Worm (Caenorhabditis elegans): ENCODE data around the gene F26F2.3.
"Not testable (repeated sequence)": the region's sequence is repeated elsewhere in the genome, so short reads cannot be mapped to it uniquely, and the experiment has no call there.

Gene F26F2.3

DNA sequence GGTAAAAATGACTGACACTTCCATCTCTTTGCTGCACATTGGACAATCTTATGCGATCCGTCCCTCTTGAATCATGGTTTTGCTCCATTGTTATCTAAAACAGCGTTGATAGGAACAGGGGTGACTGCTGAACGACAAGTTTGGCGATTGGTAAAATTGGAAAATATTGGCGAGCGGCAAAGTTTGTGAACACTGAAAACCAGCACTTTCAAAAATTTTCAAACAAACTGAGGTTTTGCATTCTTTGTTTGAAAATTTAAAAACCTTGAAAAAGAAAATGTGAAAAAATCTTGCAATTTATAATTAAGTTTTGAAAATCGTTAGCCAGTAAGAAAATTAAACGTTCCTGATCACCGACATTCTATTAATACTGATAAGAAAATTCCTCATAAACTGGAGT lies at the start of gene F26F2.3:
TSS of gene F26F2.3 (minus strand) at position 101 of the 400 bp plus-strand sequence.
- no peak for TF ChIP-seq unc-62 (GFP tag; optimal IDR thresholded peaks at IDR 0.05)

ce11 chrV:20609494-20609893 lies 43.1 kb upstream of the F26F2.3 start, which contains the start of gene grd-2:
Gene grd-2, plus strand, starts transcription at chrV:20609794.
- no peak for TF ChIP-seq unc-62 (GFP tag; optimal IDR thresholded peaks at IDR 0.05)

DNA sequence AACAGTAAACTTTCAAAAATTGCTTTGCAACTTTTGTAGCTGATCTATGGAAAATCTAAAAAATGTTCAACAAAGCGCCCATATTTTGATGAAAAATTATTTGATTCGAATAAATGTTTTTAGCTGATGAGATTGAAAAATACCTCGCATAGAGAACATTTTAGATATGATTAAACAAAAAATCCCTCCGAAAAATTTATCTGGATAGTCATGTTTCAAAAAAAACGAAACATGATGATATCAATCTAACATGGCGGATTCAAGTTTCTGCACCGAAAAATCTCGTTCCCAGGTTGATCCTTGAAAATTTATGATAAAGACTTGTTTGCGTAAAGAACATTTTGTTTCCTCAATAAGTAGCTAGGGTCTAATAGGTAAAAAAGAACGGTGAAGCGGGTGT lies 42.3 kb upstream of the F26F2.3 start, which contains the start of gene ttr-12:
TSS of gene ttr-12 (minus strand) at position 101 of the 400 bp plus-strand sequence.
- TF ChIP-seq unc-62 (GFP tag; optimal IDR thresholded peaks at IDR 0.05): no peak

DNA sequence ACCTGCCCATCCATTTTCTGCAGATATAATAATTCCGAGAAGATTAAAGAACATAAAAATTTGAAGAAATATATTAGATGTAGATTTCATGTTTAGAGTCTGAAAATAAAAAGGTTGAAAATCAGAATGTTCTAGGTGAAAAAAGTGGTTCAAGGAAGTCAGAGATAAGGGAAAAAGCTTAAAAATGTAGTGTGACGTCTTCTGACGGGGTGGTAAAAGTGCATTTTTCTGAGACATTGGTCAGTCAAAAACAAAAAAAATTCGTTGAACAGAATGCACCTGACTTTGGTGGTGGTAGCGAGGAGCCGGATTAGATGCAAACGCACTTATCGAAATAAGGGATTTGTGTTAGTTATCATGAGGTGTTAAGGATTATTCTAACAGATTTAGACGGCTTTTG lies 40.3 kb upstream of the F26F2.3 start, which contains the start of gene F46B3.23:
TSS of gene F46B3.23 (minus strand) at position 101 of the 400 bp plus-strand sequence.
- TF ChIP-seq unc-62 (GFP tag; optimal IDR thresholded peaks at IDR 0.05): no peak

DNA sequence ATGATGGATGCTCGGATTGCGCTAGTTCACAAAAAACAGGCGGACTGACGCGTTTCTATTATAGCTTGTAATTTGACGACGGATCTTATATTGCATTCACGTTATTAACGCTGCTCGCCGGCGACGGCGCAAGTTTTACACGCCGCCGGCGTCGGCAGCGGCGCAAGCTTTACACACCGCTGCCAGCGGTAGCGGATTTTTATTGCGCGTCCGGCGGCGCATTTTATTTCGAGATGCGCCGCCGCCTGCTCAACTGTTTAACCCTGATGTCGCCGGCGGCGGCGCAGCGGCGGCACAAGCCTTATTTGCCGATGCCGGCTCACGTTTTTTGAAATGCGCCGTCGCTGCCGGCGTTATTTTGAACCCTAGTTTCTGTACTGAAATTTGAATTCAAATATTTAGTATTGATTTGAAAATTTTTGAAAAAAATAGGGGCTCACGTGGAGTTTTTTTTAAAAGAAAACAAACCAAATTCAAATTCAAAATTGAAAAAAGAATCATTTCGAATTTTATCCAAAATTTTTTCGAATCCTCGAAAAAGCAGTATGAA lies 38.3 kb upstream of the F26F2.3 start, which contains the start of gene ttr-57:
TSS of gene ttr-57 (plus strand) at position 500 of the 550 bp plus-strand sequence.
- no peak for TF ChIP-seq unc-62 (GFP tag; optimal IDR thresholded peaks at IDR 0.05)

DNA sequence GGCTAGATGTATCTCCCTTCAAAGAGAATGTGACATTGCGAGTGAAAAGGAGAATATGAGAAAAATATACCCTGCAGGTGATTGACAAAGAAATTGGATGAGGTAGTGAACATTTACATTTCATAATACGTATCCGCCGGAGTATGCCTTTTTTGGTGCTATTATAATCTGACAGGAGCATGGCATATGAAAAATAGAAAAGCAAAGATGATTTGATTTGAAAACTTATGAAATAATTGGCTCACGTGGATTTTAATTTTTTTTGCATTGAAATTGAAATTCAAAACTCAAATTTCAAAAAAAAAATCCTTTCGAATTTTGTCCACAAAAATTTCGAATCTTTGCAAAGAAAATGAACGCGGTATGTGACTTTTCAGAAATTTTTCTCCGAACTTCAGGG lies 36.7 kb upstream of the F26F2.3 start, which contains the start of gene ttr-11:
TSS of gene ttr-11 (plus strand) at position 301 of the 400 bp plus-strand sequence.
- no peak for TF ChIP-seq unc-62 (GFP tag; optimal IDR thresholded peaks at IDR 0.05)

ce11 chrV:20600704-20601103 lies 34.4 kb upstream of the F26F2.3 start:
- TF ChIP-seq unc-62 (GFP tag; optimal IDR thresholded peaks at IDR 0.05): no peak

DNA sequence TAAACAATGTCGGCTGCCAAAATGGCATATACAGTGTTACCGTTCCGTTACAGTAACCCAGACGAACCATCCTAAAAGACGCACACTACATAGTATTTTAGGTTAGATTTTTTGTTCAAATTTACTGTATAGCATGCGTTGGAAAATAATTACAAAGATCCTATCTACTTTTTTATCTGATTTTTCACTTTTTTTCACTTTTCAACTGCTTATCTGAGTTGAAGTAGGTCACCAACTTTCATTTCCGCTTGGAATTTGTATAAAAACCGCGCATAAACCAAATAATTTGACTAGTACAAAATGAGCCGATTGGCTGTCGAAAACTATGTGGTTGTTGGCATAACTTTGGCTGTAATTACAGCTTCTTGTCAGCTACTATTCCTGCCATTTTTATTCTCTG lies 33.4 kb upstream of the F26F2.3 start, which contains the start of gene col-163:
TSS of gene col-163 (plus strand) at position 301 of the 400 bp plus-strand sequence.
- TF ChIP-seq unc-62 (GFP tag; optimal IDR thresholded peaks at IDR 0.05): no peak

- TF ChIP-seq unc-62 (GFP tag; optimal IDR thresholded peaks at IDR 0.05): no peak
These were observed 30.7 kb upstream of the F26F2.3 start, which contains the start of gene F46B3.1 for ce11 chrV:20597076-20597475. Gene F46B3.1, minus strand, starts transcription at chrV:20597176.

DNA sequence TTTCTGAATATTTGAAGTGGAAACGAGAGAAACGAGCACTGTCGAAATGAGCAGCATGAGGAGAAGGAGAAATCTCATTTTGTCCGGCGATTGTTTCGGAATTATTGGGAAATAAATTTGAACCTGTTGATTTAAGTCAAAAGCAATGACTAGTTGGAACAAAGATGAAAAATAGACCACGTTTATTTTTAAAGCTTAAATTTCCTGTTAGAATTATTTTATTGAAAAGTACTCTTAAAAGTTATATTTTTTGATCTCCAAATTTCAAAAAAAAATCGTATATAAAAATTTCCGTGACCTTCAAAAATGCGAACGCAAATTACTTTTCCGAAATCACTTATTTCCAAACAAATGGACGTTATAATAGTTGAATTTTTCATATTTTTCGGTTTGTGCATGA lies 29.3 kb upstream of the F26F2.3 start, which contains the start of gene F26F2.11:
TSS of gene F26F2.11 (minus strand) at position 101 of the 400 bp plus-strand sequence.
- TF ChIP-seq unc-62 (GFP tag; optimal IDR thresholded peaks at IDR 0.05): no peak

DNA sequence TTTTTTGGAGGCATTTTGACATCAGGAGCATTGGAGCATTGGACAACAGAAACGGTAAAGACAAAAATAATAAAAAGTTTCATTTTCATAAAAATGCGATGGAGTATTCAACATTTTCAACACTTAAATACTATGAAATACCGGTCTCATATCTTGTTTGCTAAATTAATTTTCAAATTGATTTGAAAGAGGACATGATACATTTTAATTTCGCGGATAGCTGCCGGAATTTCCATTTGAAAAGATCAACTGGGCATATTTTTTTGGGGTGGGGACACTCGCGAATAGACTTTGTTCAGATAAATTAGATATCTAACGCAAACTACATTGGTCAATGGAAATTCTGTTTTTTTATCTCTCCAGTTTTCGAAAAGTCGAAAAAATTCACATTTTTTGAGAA lies 28.4 kb upstream of the F26F2.3 start, which contains the start of gene F26F2.10:
TSS of gene F26F2.10 (minus strand) at position 101 of the 400 bp plus-strand sequence.
- no peak for TF ChIP-seq unc-62 (GFP tag; optimal IDR thresholded peaks at IDR 0.05)

DNA sequence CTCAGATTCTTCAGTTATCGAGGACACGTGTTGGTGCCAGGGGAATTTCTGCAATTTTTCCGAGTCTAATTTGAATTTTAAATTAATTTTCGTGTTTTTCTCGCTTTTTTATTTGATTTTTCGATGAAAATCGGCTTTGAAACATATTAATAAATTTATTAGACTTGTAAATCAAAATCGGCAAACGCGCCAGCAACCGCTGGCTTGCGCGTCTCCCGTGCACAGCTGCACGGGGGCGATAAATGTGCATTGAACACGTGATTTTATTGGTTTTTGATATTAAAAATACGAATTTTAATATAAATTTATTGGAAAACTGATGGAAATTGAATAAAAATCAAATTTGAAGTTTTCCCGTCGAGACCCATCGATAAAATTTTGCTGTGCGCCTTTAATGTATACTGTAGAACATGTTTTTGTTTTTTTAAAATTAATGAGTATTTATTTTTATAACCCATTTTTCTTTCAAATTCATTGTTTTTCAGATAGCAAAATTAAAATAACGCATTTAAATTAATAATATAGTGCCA lies 14.2 kb upstream of the F26F2.3 start, which contains the start of gene F26F2.7:
TSS of gene F26F2.7 (plus strand) at position 480 of the 530 bp plus-strand sequence.
- no peak for TF ChIP-seq unc-62 (GFP tag; optimal IDR thresholded peaks at IDR 0.05)

- no peak for TF ChIP-seq unc-62 (GFP tag; optimal IDR thresholded peaks at IDR 0.05)
These were observed 13.2 kb upstream of the F26F2.3 start, which contains the start of gene F26F2.8 for ce11 chrV:20579534-20579933. Gene F26F2.8, plus strand, starts transcription at chrV:20579546.

- no peak for TF ChIP-seq unc-62 (GFP tag; optimal IDR thresholded peaks at IDR 0.05)
These were observed 8.5 kb upstream of the F26F2.3 start for ce11 chrV:20574872-20575271.

DNA sequence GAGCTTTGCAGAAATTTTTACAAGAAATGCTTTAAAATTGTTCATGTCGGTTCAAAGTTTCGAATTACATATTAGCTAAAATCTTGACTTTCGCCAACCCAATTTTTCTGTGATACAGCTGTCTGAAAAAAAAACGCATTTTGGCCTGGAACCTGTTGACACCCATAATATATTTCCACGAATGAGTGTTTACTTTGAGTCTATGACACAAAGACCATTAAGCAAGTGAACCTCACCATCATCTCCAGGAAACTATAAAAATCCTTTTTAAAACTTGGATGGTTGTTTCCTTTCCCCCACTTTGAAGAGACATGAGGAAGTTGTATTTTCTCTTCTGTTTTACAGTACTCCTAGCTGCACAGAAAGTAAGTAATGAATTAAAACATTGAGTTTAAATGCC lies 8.0 kb upstream of the F26F2.3 start, which contains the start of gene clec-263:
TSS of gene clec-263 (plus strand) at position 301 of the 400 bp plus-strand sequence.
- no peak for TF ChIP-seq unc-62 (GFP tag; optimal IDR thresholded peaks at IDR 0.05)

DNA sequence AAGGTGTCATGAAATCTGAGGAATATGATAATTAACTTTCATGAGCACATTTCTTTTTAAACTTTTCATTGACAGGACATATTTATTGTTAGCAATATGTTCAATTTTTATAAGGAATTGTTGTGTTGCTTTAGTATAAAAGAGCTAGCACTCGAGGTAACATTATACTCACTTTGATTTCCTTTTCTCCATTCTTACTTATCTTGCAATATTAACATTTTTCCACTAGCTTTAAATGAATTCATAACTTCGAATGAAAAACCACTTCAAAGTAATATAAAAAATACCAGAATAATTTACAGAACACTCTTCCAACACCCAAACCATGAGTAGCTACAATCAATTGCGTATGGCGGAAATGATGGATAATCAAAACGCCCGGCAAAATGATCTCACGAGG lies 7.0 kb upstream of the F26F2.3 start, which contains the start of gene F26F2.5:
TSS of gene F26F2.5 (plus strand) at position 301 of the 400 bp plus-strand sequence.
- TF ChIP-seq unc-62 (GFP tag; optimal IDR thresholded peaks at IDR 0.05): no peak

- TF ChIP-seq unc-62 (GFP tag; optimal IDR thresholded peaks at IDR 0.05): not testable (repeated sequence)
These were observed 2.6 kb upstream of the F26F2.3 start, which contains the start of gene F26F2.4 for ce11 chrV:20568995-20569394. Gene F26F2.4, plus strand, starts transcription at chrV:20569295.

Measured in whole organism, dauer.